Fruit fly (Drosophila melanogaster) whole organism, wandering third instar larva: ENCODE data around the gene Sec10.

Experiments
- Abd-B ChIP-seq: fragments of >200 bp; optimal IDR thresholded peaks from 2 replicates; lab custom pipeline; 2017; ENCODE audit warnings: missing biosample characterization, missing genetic modification characterization
- CG32264 ChIP-seq: fragments of 200-800 bp; sonication (Bioruptor generic); optimal IDR thresholded peaks from 2 replicates; lab custom pipeline; 2016; ENCODE audit warnings: missing biosample characterization, missing genetic modification characterization
- CG9705 ChIP-seq: fragments of 200-800 bp; sonication (Bioruptor generic); optimal IDR thresholded peaks from 2 replicates; lab custom pipeline; 2018; ENCODE audit warnings: missing biosample characterization, mild to moderate bottlenecking, missing genetic modification characterization
- CrebA ChIP-seq: fragments of 200-800 bp; sonication (Bioruptor generic); optimal IDR thresholded peaks from 2 replicates; lab custom pipeline; 2016; ENCODE audit warnings: missing biosample characterization, mild to moderate bottlenecking, missing genetic modification characterization, borderline replicate concordance
- Dfd ChIP-seq: fragments of >200 bp; optimal IDR thresholded peaks from 2 replicates; lab custom pipeline; 2017; ENCODE audit warnings: missing biosample characterization, missing genetic modification characterization
- Dif ChIP-seq: fragments of 200-275, 200-300 bp; sonication (Bioruptor generic); optimal IDR thresholded peaks from 2 replicates; lab custom pipeline; 2018; ENCODE audit warnings: missing biosample characterization, missing genetic modification characterization; ENCODE audit not compliant: partially characterized antibody
- GATAd ChIP-seq: sonication (Bioruptor generic); optimal IDR thresholded peaks from 2 replicates; lab custom pipeline; 2016; ENCODE audit warnings: missing biosample characterization, missing genetic modification characterization
- HLH106 ChIP-seq: fragments of 200-800 bp; optimal IDR thresholded peaks from 3 replicates; lab custom pipeline; 2019; ENCODE audit warnings: missing biosample characterization, mild to moderate bottlenecking, missing genetic modification characterization, moderate library complexity
- Hnf4 ChIP-seq: fragments of 200-800 bp; sonication (Bioruptor generic); optimal IDR thresholded peaks from 2 replicates; lab custom pipeline; 2016; ENCODE audit warnings: missing biosample characterization, mild to moderate bottlenecking, missing genetic modification characterization
- Hr78 ChIP-seq: fragments of >200 bp; optimal IDR thresholded peaks from 2 replicates; lab custom pipeline; 2017; ENCODE audit warnings: missing biosample characterization, missing genetic modification characterization
- Hr83 ChIP-seq: fragments of 200-300 bp; sonication (Bioruptor generic); optimal IDR thresholded peaks from 2 replicates; lab custom pipeline; 2016; ENCODE audit warnings: missing biosample characterization, mild to moderate bottlenecking, missing genetic modification characterization, moderate library complexity; ENCODE audit not compliant: poor library complexity, severe bottlenecking
- Jra ChIP-seq: sonication (Bioruptor generic); optimal IDR thresholded peaks from 2 replicates; lab custom pipeline; 2016; ENCODE audit warnings: missing biosample characterization, missing genetic modification characterization
- Mio ChIP-seq: sonication (Bioruptor generic); optimal IDR thresholded peaks from 2 replicates; lab custom pipeline; 2016; ENCODE audit warnings: missing biosample characterization, missing genetic modification characterization
- Myc ChIP-seq: fragments of >200 bp; optimal IDR thresholded peaks from 2 replicates; lab custom pipeline; 2017
- N ChIP-seq: fragments of >200 bp; optimal IDR thresholded peaks from 2 replicates; lab custom pipeline; 2018; ENCODE audit warnings: missing biosample characterization, missing external identifiers, missing genetic modification characterization
- OdsH ChIP-seq: fragments of 200-800 bp; sonication (Bioruptor generic); optimal IDR thresholded peaks from 2 replicates; lab custom pipeline; 2016; ENCODE audit warnings: missing biosample characterization, mild to moderate bottlenecking, missing genetic modification characterization
- Rel ChIP-seq, 2 experiments: fragments of 200-800 bp; sonication (Bioruptor generic) in 1 of 2; optimal IDR thresholded peaks; 2 replicates in 1 of 2; 3 replicates in 1 of 2; lab custom pipeline; 2016 to 2019; ENCODE audit warnings: mild to moderate bottlenecking in 2 of 2, missing biosample characterization in 2 of 2, missing genetic modification characterization in 2 of 2, moderate library complexity in 1 of 2
- Sp1 ChIP-seq: fragments of 200-800 bp; sonication (Bioruptor generic); optimal IDR thresholded peaks from 3 replicates; lab custom pipeline; 2019; ENCODE audit warnings: missing biosample characterization, mild to moderate bottlenecking, missing genetic modification characterization, moderate library complexity
- Vsx2 ChIP-seq: fragments of 200-300, 225-300 bp; sonication (Bioruptor generic); optimal IDR thresholded peaks from 2 replicates; lab custom pipeline; 2018; ENCODE audit warnings: missing biosample characterization, missing genetic modification characterization; ENCODE audit not compliant: partially characterized antibody
- br ChIP-seq: fragments of 200-800 bp; sonication (Bioruptor generic); optimal IDR thresholded peaks from 2 replicates; lab custom pipeline; 2016; ENCODE audit warnings: missing biosample characterization, missing genetic modification characterization
- brk ChIP-seq: fragments of 200-800 bp; sonication (Bioruptor generic); optimal IDR thresholded peaks from 2 replicates; lab custom pipeline; 2016; ENCODE audit warnings: missing biosample characterization, mild to moderate bottlenecking, missing genetic modification characterization
- dl ChIP-seq, 2 experiments: fragments of 175-275, 200-275 bp in 1 of 2; fragments of 200-275 bp in 1 of 2; sonication (Bioruptor generic); optimal IDR thresholded peaks; lab custom pipeline; 2018; ENCODE audit warnings: mild to moderate bottlenecking in 2 of 2, missing biosample characterization in 2 of 2, missing genetic modification characterization in 2 of 2, moderate library complexity in 2 of 2; ENCODE audit not compliant: partially characterized antibody in 2 of 2, insufficient read depth in 1 of 2
- dmrt93B ChIP-seq: fragments of 200-800 bp; sonication (Bioruptor generic); optimal IDR thresholded peaks from 2 replicates; lab custom pipeline; 2018; ENCODE audit warnings: missing biosample characterization, mild to moderate bottlenecking, missing genetic modification characterization
- dsf ChIP-seq: sonication (Bioruptor generic); optimal IDR thresholded peaks from 2 replicates; lab custom pipeline; 2016; ENCODE audit warnings: missing biosample characterization, missing genetic modification characterization, borderline replicate concordance
- ey ChIP-seq: fragments of 200-800 bp; sonication (Bioruptor generic); optimal IDR thresholded peaks from 2 replicates; lab custom pipeline; 2016; ENCODE audit warnings: missing biosample characterization, missing genetic modification characterization
- foxo ChIP-seq, 2 experiments: fragments of 200-800 bp; sonication (Bioruptor generic); optimal IDR thresholded peaks; 2 replicates in 1 of 2; 3 replicates in 1 of 2; lab custom pipeline; 2016 to 2017; ENCODE audit warnings: missing biosample characterization in 2 of 2, missing genetic modification characterization in 2 of 2
- fru ChIP-seq: fragments of 200-800 bp; sonication (Bioruptor generic); optimal IDR thresholded peaks from 3 replicates; lab custom pipeline; 2016; ENCODE audit warnings: missing biosample characterization, mild to moderate bottlenecking, missing genetic modification characterization
- h ChIP-seq: fragments of 200-800 bp; sonication (Bioruptor generic); optimal IDR thresholded peaks from 3 replicates; lab custom pipeline; 2016; ENCODE audit warnings: missing biosample characterization, mild to moderate bottlenecking, missing genetic modification characterization
- jim ChIP-seq: fragments of 175-275, 200-325 bp; sonication (Bioruptor generic); optimal IDR thresholded peaks from 2 replicates; lab custom pipeline; 2016; ENCODE audit warnings: missing biosample characterization, mild to moderate bottlenecking, missing genetic modification characterization
- lola ChIP-seq: fragments of >200 bp; optimal IDR thresholded peaks from 2 replicates; lab custom pipeline; 2017; ENCODE audit warnings: missing biosample characterization, missing genetic modification characterization
- pan ChIP-seq: fragments of >200 bp; optimal IDR thresholded peaks from 2 replicates; lab custom pipeline; 2017
- psq ChIP-seq: fragments of 200-800 bp; sonication (Bioruptor generic); optimal IDR thresholded peaks from 3 replicates; lab custom pipeline; 2017; ENCODE audit warnings: missing biosample characterization, mild to moderate bottlenecking, missing genetic modification characterization, moderate library complexity
- rgr ChIP-seq: fragments of 200-800 bp; sonication (Bioruptor generic); optimal IDR thresholded peaks from 3 replicates; lab custom pipeline; 2016; ENCODE audit warnings: missing biosample characterization, mild to moderate bottlenecking, missing genetic modification characterization
- sage ChIP-seq: fragments of 200-800 bp; sonication (Bioruptor generic); optimal IDR thresholded peaks from 2 replicates; lab custom pipeline; 2016; ENCODE audit warnings: missing biosample characterization, mild to moderate bottlenecking, missing genetic modification characterization
- sv ChIP-seq: fragments of 200-800 bp; sonication (Bioruptor generic); optimal IDR thresholded peaks from 3 replicates; lab custom pipeline; 2016; ENCODE audit warnings: missing biosample characterization, missing genetic modification characterization
- tai ChIP-seq: sonication (Bioruptor generic); optimal IDR thresholded peaks from 2 replicates; lab custom pipeline; 2016; ENCODE audit warnings: missing biosample characterization, missing genetic modification characterization
- usp ChIP-seq: fragments of >200 bp; optimal IDR thresholded peaks from 2 replicates; lab custom pipeline; 2017; ENCODE audit warnings: missing biosample characterization, missing genetic modification characterization
- woc ChIP-seq: sonication (Bioruptor generic); optimal IDR thresholded peaks from 2 replicates; lab custom pipeline; 2016; ENCODE audit warnings: missing biosample characterization, mild to moderate bottlenecking, missing genetic modification characterization

Sec10 gene

dm6 chr3R:24104471-24105311, 29.9 kb upstream of the Sec10 start (continued):
- TF ChIP-seq usp (GFP tag; lab: Kevin White, UChicago): no peak
- TF ChIP-seq lola (GFP tag; lab: Kevin White, UChicago): peak; percentile 19
- TF ChIP-seq OdsH (GFP tag; lab: Kevin White, UChicago): no peak
- no peak for TF ChIP-seq CG32264
- TF ChIP-seq woc (GFP tag; lab: Kevin White, UChicago): no peak
- no peak for TF ChIP-seq dsf (GFP tag; lab: Kevin White, UChicago)
- TF ChIP-seq Hr78: no peak
- no peak for TF ChIP-seq Myc (lab: Kevin White, UChicago)

dm6 chr3R:24105312-24105902, 29.2 kb upstream of the Sec10 start, which contains the start of gene Syx1A:
Gene Syx1A, minus strand, starts transcription at chr3R:24105763.
- TF ChIP-seq lola (GFP tag; lab: Kevin White, UChicago) (peak; percentile 46), Hnf4 (peak; percentile 7), Sp1 (GFP tag; lab: Kevin White, UChicago) (peak; percentile 17), fru (peak; percentile 24), rgr (GFP tag; lab: Kevin White, UChicago) (no peak), Hr78 (no peak), jim (no peak), Dfd (GFP tag; lab: Kevin White, UChicago) (no peak), usp (GFP tag; lab: Kevin White, UChicago) (no peak), CrebA (GFP tag; lab: Kevin White, UChicago) (no peak), tai (GFP tag; lab: Kevin White, UChicago) (no peak), OdsH (GFP tag; lab: Kevin White, UChicago) (no peak), N (no peak), Myc (lab: Kevin White, UChicago) (no peak), Vsx2 (GFP tag; lab: Kevin White, UChicago) (no peak), woc (GFP tag; lab: Kevin White, UChicago) (peak; percentile 6), Dif (GFP tag; lab: Kevin White, UChicago) (no peak), Jra (GFP tag; lab: Kevin White, UChicago) (no peak), HLH106 (peak; percentile 23), dl (GFP tag; optimal IDR thresholded peaks at IDR 0.05; lab: Kevin White, UChicago; ENCODE audit: insufficient read depth in 1 of 2, partially characterized antibody in 2 of 2) (no peak), brk (GFP tag; lab: Kevin White, UChicago) (no peak), h (peak; percentile 26), pan (lab: Kevin White, UChicago) (no peak), sage (no peak), br (peak; percentile 35), Hr83 (no peak), dsf (GFP tag; lab: Kevin White, UChicago) (no peak), Abd-B (GFP tag; lab: Kevin White, UChicago) (no peak), foxo (GFP tag; optimal IDR thresholded peaks at IDR 0.05; lab: Kevin White, UChicago) (peak in 1 of 2 experiments; percentile 13), CG9705 (GFP tag; lab: Kevin White, UChicago) (no peak), ey (GFP tag; lab: Kevin White, UChicago) (no peak), Rel (GFP tag; optimal IDR thresholded peaks at IDR 0.05; lab: Kevin White, UChicago) (no peak), Rel (tag; optimal IDR thresholded peaks at IDR 0.05; lab: Kevin White, UChicago) (peak; percentile 68), GATAd (GFP tag; lab: Kevin White, UChicago) (no peak), dmrt93B (GFP tag; lab: Kevin White, UChicago) (no peak), Mio (no peak), psq (GFP tag; lab: Kevin White, UChicago) (peak; percentile 100), CG32264 (no peak), sv (GFP tag; lab: Kevin White, UChicago) (no peak)
